Worm (Caenorhabditis elegans): ENCODE measurements around the gene exc-9.

DNA sequence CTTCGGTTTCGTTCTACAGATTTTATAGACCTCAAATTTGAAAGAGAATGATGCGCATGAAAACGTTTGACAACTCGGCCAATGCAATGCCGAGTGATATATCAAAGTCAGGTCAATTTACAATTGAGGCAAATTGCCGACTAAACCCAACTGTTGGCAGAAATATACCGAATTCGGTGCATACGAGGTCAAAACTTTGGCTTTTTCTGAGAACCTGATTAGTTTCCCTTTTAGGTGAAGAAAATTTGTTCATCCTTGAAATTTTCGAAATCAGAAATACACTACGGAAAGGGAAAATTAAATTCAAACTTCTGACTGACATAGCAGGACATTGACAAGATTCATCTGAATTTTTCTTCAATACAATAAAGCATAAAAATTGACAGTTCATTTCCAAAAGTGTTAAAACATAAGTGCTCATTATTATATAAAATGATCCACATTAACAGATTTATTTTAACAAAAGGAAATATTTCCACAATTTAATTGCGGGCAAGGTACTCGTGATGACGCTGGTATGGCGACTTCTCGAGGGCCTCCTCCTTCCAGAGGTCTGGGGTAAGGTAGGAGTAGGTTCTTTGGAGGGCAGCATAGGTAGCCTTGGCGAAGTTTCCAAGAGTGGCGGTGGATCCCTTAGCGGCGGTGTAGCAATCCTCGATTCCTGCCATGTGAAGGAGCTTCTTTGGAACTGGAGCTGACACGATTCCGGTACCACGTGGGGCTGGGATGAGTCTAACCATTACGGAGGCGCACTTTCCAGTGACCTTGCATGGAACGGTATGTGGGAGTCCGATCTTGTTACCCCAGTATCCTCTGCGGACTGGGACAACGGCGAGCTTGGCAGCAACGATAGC lies 15.6 kb downstream of the exc-9 start:
- no peak for TF ChIP-seq tbx-8 (GFP tag; optimal IDR thresholded peaks at IDR 0.05)
- TF ChIP-seq pha-4 (tag; optimal IDR thresholded peaks at IDR 0.05): no peak
- TF ChIP-seq elt-3 (tag; optimal IDR thresholded peaks at IDR 0.05): no peak
- no peak for TF ChIP-seq snpc-4 (tag; optimal IDR thresholded peaks at IDR 0.05)
